Worm (Caenorhabditis elegans): Measurements from ENCODE around the gene mex-5.

Gene mex-5

ce11 chrIV:13334287-13334686 lies 19.2 kb upstream of the mex-5 start:
- TF ChIP-seq syd-9 (tag; optimal IDR thresholded peaks at IDR 0.05) (no peak), tbx-2 (tag; optimal IDR thresholded peaks at IDR 0.05) (no peak), zip-5 (tag; optimal IDR thresholded peaks at IDR 0.05) (no peak), lin-11 (tag; optimal IDR thresholded peaks at IDR 0.05) (no peak), unc-3 (GFP tag; conservative IDR thresholded peaks at IDR 0.05) (no peak), unc-3 (tag; optimal IDR thresholded peaks at IDR 0.05) (no peak), ceh-34 (tag; optimal IDR thresholded peaks at IDR 0.05) (no peak), ceh-2 (tag; optimal IDR thresholded peaks at IDR 0.05) (no peak), fkh-10 (GFP tag; optimal IDR thresholded peaks at IDR 0.05) (no peak), fkh-6 (tag; optimal IDR thresholded peaks at IDR 0.05) (no peak), ceh-30 (tag; optimal IDR thresholded peaks at IDR 0.05) (no peak), sox-4 (tag; optimal IDR thresholded peaks at IDR 0.05) (no peak), elt-4 (tag; optimal IDR thresholded peaks at IDR 0.05) (no peak), C08G9.2 (tag; optimal IDR thresholded peaks at IDR 0.05) (no peak), che-1 (tag; optimal IDR thresholded peaks at IDR 0.05) (no peak), pha-2 (tag; optimal IDR thresholded peaks at IDR 0.05) (no peak), ceh-48 (tag; optimal IDR thresholded peaks at IDR 0.05) (no peak)

DNA sequence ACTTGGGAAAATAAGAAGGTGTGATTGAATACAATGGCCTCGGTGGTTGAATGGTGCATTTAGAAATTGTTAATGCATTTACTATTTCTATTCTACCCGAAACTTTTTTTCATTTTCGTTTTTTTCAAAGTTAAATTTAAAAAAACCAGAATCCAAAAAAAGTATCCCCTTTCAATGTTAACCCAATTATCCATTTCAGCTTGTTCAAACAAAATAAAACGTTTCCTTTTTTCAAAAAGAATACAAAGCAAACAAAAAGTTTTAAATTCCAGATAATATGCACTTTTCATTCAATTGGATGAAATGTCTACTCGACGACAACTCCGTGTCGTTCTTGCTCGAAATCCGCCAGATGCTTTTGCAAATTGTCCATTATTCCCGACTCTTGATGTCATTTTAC lies 11.0 kb upstream of the mex-5 start, which contains the start of gene W02A2.5:
W02A2.5 (plus strand) TSS at position 301 of the 400 bp plus-strand sequence.
- TF ChIP-seq sdc-2 (tag; optimal IDR thresholded peaks at IDR 0.05) (no peak), fkh-6 (tag; optimal IDR thresholded peaks at IDR 0.05) (no peak), ceh-19 (GFP tag; optimal IDR thresholded peaks at IDR 0.05) (no peak), ref-2 (tag; optimal IDR thresholded peaks at IDR 0.05) (no peak), odd-2 (tag; optimal IDR thresholded peaks at IDR 0.05) (no peak)

- no peak for TF ChIP-seq fkh-10 (GFP tag; optimal IDR thresholded peaks at IDR 0.05)
- TF ChIP-seq ceh-22 (tag; optimal IDR thresholded peaks at IDR 0.05), result no peak
- no peak for TF ChIP-seq ref-2 (tag; optimal IDR thresholded peaks at IDR 0.05)
- TF ChIP-seq K02D7.2 (tag; optimal IDR thresholded peaks at IDR 0.05), result no peak
- TF ChIP-seq ceh-24 (tag; optimal IDR thresholded peaks at IDR 0.05), result no peak
- no peak for TF ChIP-seq pha-4 (tag; optimal IDR thresholded peaks at IDR 0.05)
- TF ChIP-seq ceh-30 (tag; optimal IDR thresholded peaks at IDR 0.05), result no peak
- TF ChIP-seq K09A11.1 (tag; optimal IDR thresholded peaks at IDR 0.05; ENCODE audit: insufficient read depth), result no peak
- no peak for TF ChIP-seq C38D4.7 (GFP tag; optimal IDR thresholded peaks at IDR 0.05)
- no peak for TF ChIP-seq sdc-2 (tag; optimal IDR thresholded peaks at IDR 0.05)
- no peak for TF ChIP-seq elt-2 (tag; optimal IDR thresholded peaks at IDR 0.05)
- TF ChIP-seq unc-55 (GFP tag; optimal IDR thresholded peaks at IDR 0.05), result no peak
- no peak for TF ChIP-seq lim-6 (tag; optimal IDR thresholded peaks at IDR 0.05)
- TF ChIP-seq hlh-8 (tag; optimal IDR thresholded peaks at IDR 0.05), result no peak
- TF ChIP-seq elt-4 (tag; optimal IDR thresholded peaks at IDR 0.05), result no peak
- no peak for TF ChIP-seq mec-3 (tag; optimal IDR thresholded peaks at IDR 0.05; ENCODE audit: borderline replicate concordance)
- no peak for TF ChIP-seq tbx-7 (tag; optimal IDR thresholded peaks at IDR 0.05)
- no peak for TF ChIP-seq ahr-1 (tag; optimal IDR thresholded peaks at IDR 0.05)
- TF ChIP-seq nfya-1 (tag; optimal IDR thresholded peaks at IDR 0.05), result no peak
- no peak for TF ChIP-seq dve-1 (tag; optimal IDR thresholded peaks at IDR 0.05)
Observed at ce11 chrIV:13346078-13346477, 7.4 kb upstream of the mex-5 start.

ce11 chrIV:13347232-13347715 lies 6.2 kb upstream of the mex-5 start, which contains the start of gene W02A2.9:
Gene W02A2.9, plus strand, starts transcription at chrIV:13347665.
- TF ChIP-seq lim-6 (tag; optimal IDR thresholded peaks at IDR 0.05) (no peak), elt-2 (tag; optimal IDR thresholded peaks at IDR 0.05) (peak; percentile 95)

Data from whole organism, late embryonic.